Worm (Caenorhabditis elegans) whole organism, L2 larva: ENCODE data around the gene sri-19.

Experiments
- C34F6.9 ChIP-seq: fragments of 150-350 bp; optimal IDR thresholded peaks from 2 replicates; lab custom pipeline; 2014; ENCODE audit warnings: missing biosample characterization, missing genetic modification characterization
- F13H6.1 ChIP-seq: sonication (generic microtip); optimal IDR thresholded peaks from 2 replicates; lab custom pipeline; 2016; ENCODE audit warnings: missing genetic modification characterization, missing compliant biosample characterization
- R02D3.7 ChIP-seq: fragments of 150-350 bp; optimal IDR thresholded peaks from 2 replicates; lab custom pipeline; 2014; ENCODE audit warnings: missing biosample characterization, missing genetic modification characterization
- Y55F3AM.14 ChIP-seq: fragments of 200-800 bp; sonication (Bioruptor generic); optimal IDR thresholded peaks from 2 replicates; lab custom pipeline; 2018; ENCODE audit warnings: mild to moderate bottlenecking, missing genetic modification characterization, missing compliant biosample characterization
- ZK546.5 ChIP-seq: sonication (generic microtip); optimal IDR thresholded peaks from 2 replicates; lab custom pipeline; 2017; ENCODE audit warnings: missing biosample characterization, missing genetic modification characterization
- alr-1 ChIP-seq: fragments of 150-350 bp; optimal IDR thresholded peaks from 2 replicates; lab custom pipeline; 2014; ENCODE audit warnings: missing biosample characterization, missing genetic modification characterization
- aly-2 ChIP-seq: fragments of 150-350 bp; optimal IDR thresholded peaks from 2 replicates; lab custom pipeline; 2014; ENCODE audit warnings: missing biosample characterization, missing genetic modification characterization
- ama-1 ChIP-seq: fragments of 150-350 bp; optimal IDR thresholded peaks from 2 replicates; lab custom pipeline; 2018; ENCODE audit warnings: inconsistent platforms
- blmp-1 ChIP-seq: sonication (generic microtip); optimal IDR thresholded peaks from 2 replicates; lab custom pipeline; 2017; ENCODE audit warnings: missing genetic modification characterization, mild to moderate bottlenecking, missing compliant biosample characterization, antibody characterized with exemption, moderate library complexity; ENCODE audit not compliant: insufficient read depth
- ceh-16 ChIP-seq: fragments of 150-350 bp; optimal IDR thresholded peaks from 2 replicates; lab custom pipeline; 2014; ENCODE audit warnings: missing biosample characterization, missing genetic modification characterization
- ceh-82 ChIP-seq: fragments of 150-350 bp; optimal IDR thresholded peaks from 2 replicates; lab custom pipeline; 2014; ENCODE audit warnings: missing biosample characterization, missing genetic modification characterization
- crh-2 ChIP-seq: sonication (generic microtip); optimal IDR thresholded peaks from 2 replicates; lab custom pipeline; 2017; ENCODE audit warnings: missing biosample characterization, missing genetic modification characterization
- dmd-4 ChIP-seq: sonication (generic microtip); optimal IDR thresholded peaks from 2 replicates; lab custom pipeline; 2017; ENCODE audit warnings: missing biosample characterization, missing genetic modification characterization
- egl-27 ChIP-seq: sonication (generic microtip); optimal IDR thresholded peaks from 3 replicates; lab custom pipeline; 2017; ENCODE audit warnings: missing biosample characterization, missing genetic modification reagents, missing genetic modification characterization
- elt-1 ChIP-seq: fragments of 150-350 bp; optimal IDR thresholded peaks from 2 replicates; lab custom pipeline; 2014; ENCODE audit warnings: missing biosample characterization, missing genetic modification characterization
- elt-3 ChIP-seq: sonication (generic microtip); optimal IDR thresholded peaks from 2 replicates; lab custom pipeline; 2017; ENCODE audit warnings: missing biosample characterization, missing genetic modification characterization
- fos-1 ChIP-seq: fragments of 150-350 bp; optimal IDR thresholded peaks from 2 replicates; lab custom pipeline; 2014; ENCODE audit warnings: missing biosample characterization, missing genetic modification characterization
- gmeb-1 ChIP-seq: fragments of 150-350 bp; optimal IDR thresholded peaks from 2 replicates; lab custom pipeline; 2014; ENCODE audit warnings: missing biosample characterization, missing genetic modification characterization
- lin-11 ChIP-seq: fragments of 150-350 bp; sonication (generic microtip); optimal IDR thresholded peaks from 2 replicates; lab custom pipeline; 2014; ENCODE audit warnings: missing biosample characterization, missing genetic modification characterization, inconsistent platforms, mixed read lengths
- lin-13 ChIP-seq: fragments of 150-350 bp; optimal IDR thresholded peaks from 2 replicates; lab custom pipeline; 2014; ENCODE audit warnings: missing biosample characterization, missing genetic modification reagents, missing genetic modification characterization
- lin-39 ChIP-seq: fragments of 150-350 bp; optimal IDR thresholded peaks from 2 replicates; lab custom pipeline; 2014; ENCODE audit warnings: missing biosample characterization, missing genetic modification reagents, missing genetic modification characterization
- lsy-2 ChIP-seq, 2 experiments: fragments of 150-350 bp in 1 of 2; sonication (generic microtip) in 1 of 2; optimal IDR thresholded peaks; 2 replicates each; lab custom pipeline; 2014 to 2017; ENCODE audit warnings: missing biosample characterization in 2 of 2, missing genetic modification characterization in 2 of 2
- mab-5 ChIP-seq: fragments of 150-350 bp; optimal IDR thresholded peaks from 2 replicates; lab custom pipeline; 2014; ENCODE audit warnings: missing biosample characterization, missing genetic modification characterization
- mbf-1 ChIP-seq: sonication (generic microtip); optimal IDR thresholded peaks from 2 replicates; lab custom pipeline; 2017; ENCODE audit warnings: missing biosample characterization, missing genetic modification characterization
- mdl-1 ChIP-seq, 2 experiments: fragments of 150-350 bp in 1 of 2; sonication (generic microtip) in 1 of 2; optimal IDR thresholded peaks; 2 replicates each; lab custom pipeline; 2017; ENCODE audit warnings: missing biosample characterization in 2 of 2, missing genetic modification characterization in 2 of 2
- nhr-10 ChIP-seq: sonication (generic microtip); optimal IDR thresholded peaks from 2 replicates; lab custom pipeline; 2017; ENCODE audit warnings: missing biosample characterization, missing genetic modification characterization
- nhr-11 ChIP-seq: fragments of 150-350 bp; optimal IDR thresholded peaks from 2 replicates; lab custom pipeline; 2014; ENCODE audit warnings: missing biosample characterization, missing genetic modification characterization
- nhr-12 ChIP-seq: fragments of 150-350 bp; optimal IDR thresholded peaks from 2 replicates; lab custom pipeline; 2014; ENCODE audit warnings: missing biosample characterization, missing genetic modification characterization
- nhr-129 ChIP-seq: fragments of 150-350 bp; optimal IDR thresholded peaks from 2 replicates; lab custom pipeline; 2014; ENCODE audit warnings: missing biosample characterization, missing genetic modification characterization
- nhr-21 ChIP-seq: fragments of 150-350 bp; optimal IDR thresholded peaks from 2 replicates; lab custom pipeline; 2014; ENCODE audit warnings: missing biosample characterization, missing genetic modification characterization
- nhr-23 ChIP-seq: fragments of 150-350 bp; optimal IDR thresholded peaks from 2 replicates; lab custom pipeline; 2014; ENCODE audit warnings: missing biosample characterization, missing genetic modification reagents, missing genetic modification characterization
- nhr-237 ChIP-seq: fragments of 150-350 bp; optimal IDR thresholded peaks from 2 replicates; lab custom pipeline; 2014; ENCODE audit warnings: missing biosample characterization, missing genetic modification characterization
- nhr-25 ChIP-seq: fragments of 150-350 bp; sonication (generic microtip); optimal IDR thresholded peaks from 3 replicates; lab custom pipeline; 2014; ENCODE audit warnings: missing biosample characterization, missing genetic modification characterization
- nhr-6 ChIP-seq: fragments of 150-350 bp; optimal IDR thresholded peaks from 2 replicates; lab custom pipeline; 2014; ENCODE audit warnings: missing biosample characterization, missing genetic modification characterization
- nhr-77 ChIP-seq: fragments of 150-350 bp; optimal IDR thresholded peaks from 2 replicates; lab custom pipeline; 2014; ENCODE audit warnings: missing biosample characterization, missing genetic modification characterization
- peb-1 ChIP-seq: fragments of 150-350 bp; optimal IDR thresholded peaks from 2 replicates; lab custom pipeline; 2014; ENCODE audit warnings: missing biosample characterization, missing genetic modification characterization
- sem-4 ChIP-seq: fragments of 150-350 bp; optimal IDR thresholded peaks from 2 replicates; lab custom pipeline; 2014; ENCODE audit warnings: missing biosample characterization, missing genetic modification reagents, missing genetic modification characterization
- skn-1 ChIP-seq: sonication (generic microtip); optimal IDR thresholded peaks from 2 replicates; lab custom pipeline; 2017; ENCODE audit warnings: missing biosample characterization, missing genetic modification characterization
- sma-3 ChIP-seq: sonication (generic microtip); optimal IDR thresholded peaks from 2 replicates; lab custom pipeline; 2016; ENCODE audit warnings: missing genetic modification reagents, missing genetic modification characterization, missing compliant biosample characterization
- sma-9 ChIP-seq, 2 experiments: fragments of 150-350 bp in 1 of 2; sonication (generic microtip) in 1 of 2; optimal IDR thresholded peaks; 2 replicates each; lab custom pipeline; 2014 to 2016; ENCODE audit warnings: missing genetic modification characterization in 2 of 2, mild to moderate bottlenecking in 1 of 2, missing biosample characterization in 1 of 2, missing compliant biosample characterization in 1 of 2, missing genetic modification reagents in 1 of 2, moderate library complexity in 1 of 2
- snpc-4 ChIP-seq: fragments of 150-350 bp; optimal IDR thresholded peaks from 2 replicates; lab custom pipeline; 2014; ENCODE audit warnings: missing biosample characterization, missing genetic modification characterization
- unc-39 ChIP-seq: fragments of 150-350 bp; optimal IDR thresholded peaks from 2 replicates; lab custom pipeline; 2014; ENCODE audit warnings: missing biosample characterization, missing genetic modification characterization
- unc-55 ChIP-seq: fragments of 150-350 bp; sonication (generic microtip); optimal IDR thresholded peaks from 3 replicates; lab custom pipeline; 2014; ENCODE audit warnings: missing biosample characterization, missing genetic modification reagents, missing genetic modification characterization
- unc-62 ChIP-seq: fragments of 150-350 bp; optimal IDR thresholded peaks from 2 replicates; lab custom pipeline; 2014; ENCODE audit warnings: missing biosample characterization, missing genetic modification reagents, missing genetic modification characterization
- zag-1 ChIP-seq: fragments of 150-350 bp; optimal IDR thresholded peaks from 2 replicates; lab custom pipeline; 2014; ENCODE audit warnings: missing biosample characterization, missing genetic modification characterization
- ztf-1 ChIP-seq: fragments of 200-800 bp; sonication (Bioruptor generic); conservative IDR thresholded peaks from 2 replicates; pipeline ENCODE4 v1.3.6; 2022; ENCODE audit warnings: missing genetic modification characterization, missing compliant biosample characterization
- ztf-11 ChIP-seq: sonication (generic microtip); optimal IDR thresholded peaks from 2 replicates; lab custom pipeline; 2017; ENCODE audit warnings: missing biosample characterization, missing genetic modification characterization
- ztf-4 ChIP-seq: fragments of 150-350 bp; optimal IDR thresholded peaks from 2 replicates; lab custom pipeline; 2014; ENCODE audit warnings: missing biosample characterization, missing genetic modification characterization

Gene sri-19

DNA sequence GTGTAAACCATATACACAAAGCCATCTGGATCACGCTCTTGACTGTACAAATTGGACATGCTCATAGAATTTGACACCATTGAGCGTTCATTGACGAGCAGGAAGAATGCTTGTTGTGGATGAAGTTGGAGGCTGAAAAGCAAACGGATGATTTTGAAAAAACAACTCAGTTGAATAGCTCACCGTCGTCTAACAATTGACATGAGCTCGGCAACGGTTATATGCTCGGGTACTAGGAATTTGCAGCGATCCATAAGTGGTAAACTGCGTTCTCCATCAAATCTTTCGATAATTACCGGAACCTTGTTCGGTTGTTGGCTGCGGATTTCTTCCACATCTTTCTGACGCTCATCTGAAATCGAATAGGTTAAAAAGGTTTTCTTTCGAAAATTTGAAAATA, 23.4 kb upstream of the sri-19 start:
- TF ChIP-seq nhr-12: no peak
- TF ChIP-seq lin-39: no peak
- no peak for TF ChIP-seq elt-3 (tag; lab: Kevin White, UChicago)
- no peak for TF ChIP-seq zag-1 (tag; lab: Kevin White, UChicago)
- TF ChIP-seq sem-4 (tag; lab: Kevin White, UChicago): no peak
- no peak for TF ChIP-seq ztf-1 (GFP tag; lab: Robert Waterston, UW)
- TF ChIP-seq blmp-1: no peak
- no peak for TF ChIP-seq mdl-1 (tag; optimal IDR thresholded peaks at IDR 0.05; lab: Kevin White, UChicago)
- TF ChIP-seq dmd-4 (tag; lab: Kevin White, UChicago): no peak
- no peak for TF ChIP-seq nhr-129 (tag; lab: Kevin White, UChicago)
- no peak for TF ChIP-seq ceh-82
- no peak for TF ChIP-seq ceh-16 (tag; lab: Kevin White, UChicago)
- TF ChIP-seq aly-2: no peak
- TF ChIP-seq ama-1 (lab: Kevin White, UChicago): no peak
- TF ChIP-seq mab-5 (tag; lab: Kevin White, UChicago): no peak
- TF ChIP-seq nhr-11: no peak
- TF ChIP-seq lin-13 (GFP tag; lab: Kevin White, UChicago): no peak

DNA sequence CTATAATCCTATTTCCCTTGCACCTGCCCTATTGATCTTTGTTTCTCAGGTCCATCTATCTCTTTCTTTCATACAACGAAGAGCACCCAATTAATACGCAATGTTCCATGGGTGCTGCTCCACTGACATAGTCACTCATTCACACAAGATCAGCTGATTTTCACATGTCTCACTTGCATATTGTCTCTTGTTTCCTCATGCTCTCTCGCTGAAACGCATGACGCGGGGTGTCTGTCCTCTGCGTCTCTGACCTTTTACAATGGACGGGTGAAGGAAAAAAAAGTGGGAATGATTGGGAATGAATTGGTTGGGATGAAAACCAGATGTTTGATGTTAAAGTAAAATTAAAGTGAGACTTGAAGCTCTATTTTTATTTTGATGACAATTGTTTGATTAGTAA, 22.8 kb upstream of the sri-19 start:
- TF ChIP-seq skn-1 (tag; lab: Kevin White, UChicago) (peak; percentile 31), F13H6.1 (peak; percentile 93), ama-1 (lab: Kevin White, UChicago) (peak; percentile 84), nhr-129 (tag; lab: Kevin White, UChicago) (peak; percentile 97), ceh-16 (tag; lab: Kevin White, UChicago) (no peak), blmp-1 (peak; percentile 52), mab-5 (tag; lab: Kevin White, UChicago) (peak; percentile 50), elt-3 (tag; lab: Kevin White, UChicago) (no peak), gmeb-1 (tag; lab: Kevin White, UChicago) (peak; percentile 64), nhr-23 (tag; lab: Kevin White, UChicago) (no peak), dmd-4 (tag; lab: Kevin White, UChicago) (no peak), lin-39 (no peak), ztf-1 (GFP tag; lab: Robert Waterston, UW) (no peak), zag-1 (tag; lab: Kevin White, UChicago) (peak; percentile 60), ceh-82 (no peak), ztf-11 (tag; lab: Kevin White, UChicago) (no peak), fos-1 (peak; percentile 66), nhr-237 (no peak), unc-55 (GFP tag; lab: Kevin White, UChicago) (peak; percentile 34), nhr-10 (no peak), alr-1 (tag; lab: Kevin White, UChicago) (no peak), lin-13 (GFP tag; lab: Kevin White, UChicago) (peak; percentile 77), sma-3 (GFP tag; lab: Kevin White, UChicago) (peak; percentile 71), Y55F3AM.14 (GFP tag; lab: Kevin White, UChicago) (peak; percentile 80), ztf-4 (tag; lab: Kevin White, UChicago) (peak; percentile 90), unc-39 (tag; lab: Kevin White, UChicago) (no peak), ZK546.5 (tag; lab: Kevin White, UChicago) (no peak), R02D3.7 (tag; lab: Kevin White, UChicago) (no peak), sem-4 (tag; lab: Kevin White, UChicago) (peak; percentile 91), nhr-77 (no peak), crh-2 (tag; lab: Kevin White, UChicago) (peak; percentile 88), sma-9 (GFP tag; optimal IDR thresholded peaks at IDR 0.05; lab: Kevin White, UChicago) (peak; percentile 96), sma-9 (tag; optimal IDR thresholded peaks at IDR 0.05; lab: Kevin White, UChicago) (no peak), nhr-25 (tag; lab: Kevin White, UChicago) (peak; percentile 74), nhr-6 (tag; lab: Kevin White, UChicago) (peak; percentile 82), peb-1 (no peak), C34F6.9 (tag; lab: Kevin White, UChicago) (peak; percentile 96), unc-62 (GFP tag; lab: Kevin White, UChicago) (no peak), snpc-4 (tag; lab: Kevin White, UChicago) (peak; percentile 46), mbf-1 (tag; lab: Kevin White, UChicago) (no peak), elt-1 (tag; lab: Kevin White, UChicago) (no peak), nhr-11 (no peak), lin-11 (tag; lab: Kevin White, UChicago) (peak; percentile 74), mdl-1 (tag; optimal IDR thresholded peaks at IDR 0.05; lab: Kevin White, UChicago) (peak in 1 of 2 experiments; percentile 86), aly-2 (no peak), egl-27 (tag; lab: Kevin White, UChicago) (peak; percentile 78), lsy-2 (tag; optimal IDR thresholded peaks at IDR 0.05; lab: Kevin White, UChicago) (peak; percentile 39 to 93), nhr-21 (tag; lab: Kevin White, UChicago) (peak; percentile 80), nhr-12 (no peak)
